Fruit fly (Drosophila melanogaster): ENCODE data around the gene CG5439.

- TF ChIP-seq vri (GFP tag; optimal IDR thresholded peaks at IDR 0.05) (no peak), eg (GFP tag; IDR thresholded peaks at IDR 0.05) (no peak), Eip75B (GFP tag; optimal IDR thresholded peaks at IDR 0.05) (no peak)
Observed at dm6 chr2L:13156349-13156748, 20.6 kb upstream of the CG5439 start.
